Worm (Caenorhabditis elegans): ENCODE measurements around the gene C06E7.88.

- TF ChIP-seq ref-1 (GFP tag; conservative IDR thresholded peaks at IDR 0.05) (no peak), cog-1 (tag; optimal IDR thresholded peaks at IDR 0.05) (no peak), klf-2 (GFP tag; conservative IDR thresholded peaks at IDR 0.05) (no peak), ztf-29 (GFP tag; IDR thresholded peaks at IDR 0.05) (no peak)
These were observed 29.3 kb upstream of the C06E7.88 start, which contains the start of gene pck-3 for ce11 chrIV:5896341-5896740.
